Worm (Caenorhabditis elegans) whole organism, L2 larva: ENCODE results near the gene F25E2.2.

Experiments
- Y55F3AM.14 ChIP-seq: fragments of 200-800 bp; sonication (Bioruptor generic); optimal IDR thresholded peaks from 2 replicates; lab custom pipeline; 2018; ENCODE audit warnings: mild to moderate bottlenecking, missing genetic modification characterization, missing compliant biosample characterization
- ceh-16 ChIP-seq: fragments of 150-350 bp; optimal IDR thresholded peaks from 2 replicates; lab custom pipeline; 2014; ENCODE audit warnings: missing biosample characterization, missing genetic modification characterization
- ceh-82 ChIP-seq: fragments of 150-350 bp; optimal IDR thresholded peaks from 2 replicates; lab custom pipeline; 2014; ENCODE audit warnings: missing biosample characterization, missing genetic modification characterization
- fos-1 ChIP-seq: fragments of 150-350 bp; optimal IDR thresholded peaks from 2 replicates; lab custom pipeline; 2014; ENCODE audit warnings: missing biosample characterization, missing genetic modification characterization
- unc-55 ChIP-seq: fragments of 150-350 bp; sonication (generic microtip); optimal IDR thresholded peaks from 3 replicates; lab custom pipeline; 2014; ENCODE audit warnings: missing biosample characterization, missing genetic modification reagents, missing genetic modification characterization

DNA sequence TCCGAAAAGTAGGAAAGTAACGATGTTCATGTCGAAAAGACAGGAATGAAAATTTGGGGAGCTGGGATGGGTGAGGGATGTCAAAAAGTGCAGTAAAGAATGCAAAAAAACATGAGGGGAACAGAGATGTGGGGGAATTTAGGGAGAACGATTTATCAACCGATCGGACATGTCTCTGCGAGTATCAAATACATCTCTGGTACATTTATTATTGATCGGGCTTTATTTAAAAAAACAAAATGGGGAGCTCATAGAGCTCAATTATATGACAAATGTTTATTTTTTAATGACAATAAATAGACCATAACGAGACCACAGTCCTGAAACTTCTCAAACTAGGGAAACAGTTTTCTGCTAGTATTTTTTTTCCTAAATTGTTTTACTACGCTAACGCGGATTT is at the start of gene F25E2.2:
- TF ChIP-seq fos-1 (no peak), ceh-16 (no peak), Y55F3AM.14 (GFP tag; lab: Kevin White, UChicago) (no peak), unc-55 (GFP tag; lab: Kevin White, UChicago) (no peak), ceh-82 (tag; lab: Kevin White, UChicago) (no peak)
